Worm (Caenorhabditis elegans) whole organism, early embryonic: ENCODE measurements around the gene F55C5.17.
A peak's percentile ranks its signal among the peaks of the same experiment; 100 is the strongest.

Experiments used
- B0310.2 ChIP-seq: sonication (generic microtip); optimal IDR thresholded peaks from 2 replicates; lab custom pipeline; 2016; ENCODE audit warnings: mild to moderate bottlenecking, missing genetic modification characterization, missing compliant biosample characterization
- F13C5.2 ChIP-seq: sonication (generic microtip); optimal IDR thresholded peaks from 2 replicates; lab custom pipeline; 2017; ENCODE audit warnings: mild to moderate bottlenecking, missing genetic modification characterization, inconsistent platforms, missing compliant biosample characterization
- aly-1 ChIP-seq: sonication (generic microtip); optimal IDR thresholded peaks from 2 replicates; lab custom pipeline; 2016; ENCODE audit warnings: missing genetic modification characterization, missing compliant biosample characterization
- ama-1 ChIP-seq: fragments of 150-350 bp; optimal IDR thresholded peaks from 2 replicates; lab custom pipeline; 2014
- ceh-13 ChIP-seq: fragments of 200-800 bp; sonication (Bioruptor generic); optimal IDR thresholded peaks from 2 replicates; lab custom pipeline; 2018; ENCODE audit warnings: mild to moderate bottlenecking, missing genetic modification characterization, missing compliant biosample characterization
- ceh-36 ChIP-seq: sonication (generic microtip); optimal IDR thresholded peaks from 2 replicates; lab custom pipeline; 2016; ENCODE audit warnings: missing genetic modification characterization, inconsistent platforms, missing compliant biosample characterization
- ets-7 ChIP-seq: sonication (generic microtip); optimal IDR thresholded peaks from 2 replicates; lab custom pipeline; 2016; ENCODE audit warnings: missing genotype, missing genetic modification characterization, missing compliant biosample characterization
- flt-1 ChIP-seq: fragments of 200-800 bp; sonication (Bioruptor generic); IDR thresholded peaks from 2 replicates; pipeline ENCODE4 v1.3.6; 2022; ENCODE audit warnings: missing genetic modification characterization, missing compliant biosample characterization
- hmbx-1 ChIP-seq: sonication (generic microtip); optimal IDR thresholded peaks from 2 replicates; lab custom pipeline; 2016; ENCODE audit warnings: mild to moderate bottlenecking, missing genetic modification characterization, missing compliant biosample characterization
- hmg-4 ChIP-seq: fragments of 200-800 bp; sonication (Bioruptor generic); optimal IDR thresholded peaks from 2 replicates; lab custom pipeline; 2018; ENCODE audit warnings: mild to moderate bottlenecking, missing genetic modification characterization, missing compliant biosample characterization
- hnd-1 ChIP-seq: sonication (generic microtip); optimal IDR thresholded peaks from 2 replicates; lab custom pipeline; 2016; ENCODE audit warnings: missing genetic modification characterization, missing compliant biosample characterization
- pes-1 ChIP-seq: fragments of 200-800 bp; sonication (Bioruptor generic); IDR thresholded peaks from 2 replicates; pipeline ENCODE4 v1.3.6; 2022; ENCODE audit warnings: missing genetic modification reagents, missing genetic modification characterization, missing compliant biosample characterization
- scrt-1 ChIP-seq: fragments of 200-800 bp; sonication (Bioruptor generic); IDR thresholded peaks from 2 replicates; pipeline ENCODE4 v1.3.6; 2022; ENCODE audit warnings: missing genetic modification characterization, missing compliant biosample characterization
- sea-1 ChIP-seq: fragments of 200-800 bp; sonication (Bioruptor generic); conservative IDR thresholded peaks from 2 replicates; pipeline ENCODE4 v1.3.6; 2022; ENCODE audit warnings: missing genetic modification characterization, missing compliant biosample characterization
- tbx-11 ChIP-seq: fragments of 200-800 bp; sonication (Bioruptor generic); IDR thresholded peaks from 2 replicates; pipeline ENCODE4 v1.3.6; 2022; ENCODE audit warnings: missing genetic modification characterization, missing compliant biosample characterization
- tbx-37 ChIP-seq: fragments of 200-800 bp; sonication (Bioruptor generic); conservative IDR thresholded peaks from 2 replicates; pipeline ENCODE4 v1.3.6; 2022; ENCODE audit warnings: missing genetic modification reagents, missing genetic modification characterization, missing compliant biosample characterization
- tra-4 ChIP-seq: sonication (generic microtip); optimal IDR thresholded peaks from 2 replicates; lab custom pipeline; 2017; ENCODE audit warnings: missing genetic modification characterization, missing compliant biosample characterization

The F55C5.17 gene

ce11 chrV:12334387-12334786 lies 32.0 kb downstream of the F55C5.17 start:
- TF ChIP-seq tbx-37 (GFP tag; lab: Robert Waterston, UW), result no peak
- no peak for TF ChIP-seq scrt-1

ce11 chrV:12337894-12338293 lies 35.6 kb downstream of the F55C5.17 start, which contains the start of gene twk-13:
Gene twk-13, minus strand, starts transcription at chrV:12337994.
- TF ChIP-seq tra-4 (tag; lab: Kevin White, UChicago) (no peak), F13C5.2 (tag; lab: Kevin White, UChicago) (no peak), B0310.2 (tag; lab: Kevin White, UChicago) (no peak), scrt-1 (no peak), hnd-1 (tag; lab: Kevin White, UChicago) (no peak), ama-1 (lab: Kevin White, UChicago) (no peak), tbx-37 (GFP tag; lab: Robert Waterston, UW) (no peak), ceh-36 (tag; lab: Kevin White, UChicago) (no peak), hmbx-1 (tag; lab: Kevin White, UChicago) (no peak), tbx-11 (GFP tag; lab: Robert Waterston, UW) (no peak), sea-1 (GFP tag; lab: Robert Waterston, UW) (no peak), flt-1 (no peak), pes-1 (GFP tag; lab: Robert Waterston, UW) (no peak)

DNA sequence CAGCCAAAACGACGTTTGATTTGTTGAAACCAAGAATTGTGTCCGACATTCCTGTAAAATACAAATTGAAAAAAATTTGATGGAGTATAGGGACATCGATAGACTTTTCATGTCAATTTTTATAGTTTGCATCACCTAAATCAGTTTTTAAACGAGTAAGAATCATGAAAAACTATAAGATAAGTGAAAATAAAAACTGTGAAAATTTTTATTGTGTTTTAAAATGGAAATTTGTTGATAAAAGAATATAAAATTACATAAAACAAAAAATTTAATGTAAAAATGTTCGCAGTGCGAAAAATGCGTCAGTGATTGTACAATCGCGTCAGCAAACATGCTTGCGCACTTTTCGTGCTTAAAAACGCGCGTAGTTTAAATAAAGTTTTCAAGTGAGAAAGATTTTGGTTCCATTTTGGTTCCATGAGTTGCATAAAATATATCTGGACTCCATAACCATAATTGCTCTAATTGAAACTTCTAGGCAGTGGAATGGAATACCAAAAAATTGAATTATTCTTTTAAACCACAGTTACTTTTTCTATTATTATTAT lies 41.2 kb downstream of the F55C5.17 start, which contains the start of gene tomm-20:
Gene tomm-20 (minus strand): TSS at position 51 of the 551 bp plus-strand sequence.
- TF ChIP-seq tbx-11 (GFP tag; lab: Robert Waterston, UW), result peak; percentile 76
- peak; percentile 91 for TF ChIP-seq F13C5.2 (tag; lab: Kevin White, UChicago)
- peak; percentile 60; the same call in 1 of the 2 replicates for TF ChIP-seq pes-1 (GFP tag; lab: Robert Waterston, UW)
- peak; percentile 2 for TF ChIP-seq hmbx-1 (tag; lab: Kevin White, UChicago)
- TF ChIP-seq ceh-36 (tag; lab: Kevin White, UChicago), result peak; percentile 36
- TF ChIP-seq hnd-1 (tag; lab: Kevin White, UChicago), result peak; percentile 29
- TF ChIP-seq flt-1, result peak; percentile 65; the same call in 1 of the 2 replicates
- peak; percentile 50; the same call in 1 of the 2 replicates for TF ChIP-seq tbx-37 (GFP tag; lab: Robert Waterston, UW)
- TF ChIP-seq ceh-13, result peak; percentile 2
- TF ChIP-seq ama-1 (lab: Kevin White, UChicago), result no peak
- TF ChIP-seq aly-1 (tag; lab: Kevin White, UChicago), result no peak
- peak; percentile 72 for TF ChIP-seq scrt-1
- TF ChIP-seq tra-4 (tag; lab: Kevin White, UChicago), result no peak

ce11 chrV:12344845-12345244 lies 42.5 kb downstream of the F55C5.17 start, which contains the start of gene F23H12.3:
Gene F23H12.3, plus strand, starts transcription at chrV:12345145.
- TF ChIP-seq hmbx-1 (tag; lab: Kevin White, UChicago) (no peak), ceh-36 (tag; lab: Kevin White, UChicago) (no peak), hnd-1 (tag; lab: Kevin White, UChicago) (no peak), pes-1 (GFP tag; lab: Robert Waterston, UW) (no peak), ceh-13 (no peak), hmg-4 (no peak), ama-1 (lab: Kevin White, UChicago) (no peak), F13C5.2 (tag; lab: Kevin White, UChicago) (no peak), tbx-37 (GFP tag; lab: Robert Waterston, UW) (no peak), tbx-11 (GFP tag; lab: Robert Waterston, UW) (no peak), scrt-1 (no peak), B0310.2 (tag; lab: Kevin White, UChicago) (no peak), sea-1 (GFP tag; lab: Robert Waterston, UW) (no peak), tra-4 (tag; lab: Kevin White, UChicago) (no peak)

DNA sequence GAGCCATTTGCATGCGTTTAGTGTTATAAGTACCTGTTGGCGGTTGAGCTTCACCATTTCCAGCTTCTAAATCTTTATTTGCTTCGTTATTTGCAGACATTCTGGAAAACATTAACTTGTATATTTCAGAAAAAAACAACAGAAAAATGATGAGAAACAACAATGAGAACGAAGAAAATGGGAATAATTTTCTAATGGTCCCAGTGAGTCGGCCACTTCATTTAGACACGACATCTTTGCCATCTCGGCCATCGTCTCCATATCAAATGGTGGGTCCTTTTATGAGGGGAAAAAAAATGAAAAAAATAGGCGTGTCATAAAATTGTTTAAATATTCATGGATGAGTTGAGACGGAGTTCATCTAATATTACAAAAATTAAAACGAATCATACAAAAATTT lies 43.5 kb downstream of the F55C5.17 start, which contains the start of gene snb-2:
Gene snb-2 (minus strand): TSS at position 101 of the 400 bp plus-strand sequence.
- no peak for TF ChIP-seq tra-4 (tag; lab: Kevin White, UChicago)
- no peak for TF ChIP-seq ceh-36 (tag; lab: Kevin White, UChicago)
- no peak for TF ChIP-seq hnd-1 (tag; lab: Kevin White, UChicago)
- TF ChIP-seq pes-1 (GFP tag; lab: Robert Waterston, UW), result no peak
- no peak for TF ChIP-seq scrt-1
- TF ChIP-seq sea-1 (GFP tag; lab: Robert Waterston, UW), result no peak
- TF ChIP-seq tbx-37 (GFP tag; lab: Robert Waterston, UW), result no peak
- TF ChIP-seq F13C5.2 (tag; lab: Kevin White, UChicago), result no peak
- no peak for TF ChIP-seq B0310.2 (tag; lab: Kevin White, UChicago)

ce11 chrV:12347854-12348253 lies 45.5 kb downstream of the F55C5.17 start:
- TF ChIP-seq F13C5.2 (tag; lab: Kevin White, UChicago), result no peak
- no peak for TF ChIP-seq aly-1 (tag; lab: Kevin White, UChicago)
- no peak for TF ChIP-seq flt-1
- no peak for TF ChIP-seq hmg-4
- TF ChIP-seq ceh-36 (tag; lab: Kevin White, UChicago), result no peak
- TF ChIP-seq tra-4 (tag; lab: Kevin White, UChicago), result no peak
- TF ChIP-seq B0310.2 (tag; lab: Kevin White, UChicago), result no peak
- no peak for TF ChIP-seq scrt-1
- no peak for TF ChIP-seq ets-7 (tag; lab: Kevin White, UChicago)
- no peak for TF ChIP-seq tbx-11 (GFP tag; lab: Robert Waterston, UW)
- TF ChIP-seq hnd-1 (tag; lab: Kevin White, UChicago), result no peak
- TF ChIP-seq tbx-37 (GFP tag; lab: Robert Waterston, UW), result no peak
- no peak for TF ChIP-seq hmbx-1 (tag; lab: Kevin White, UChicago)
- TF ChIP-seq ama-1 (lab: Kevin White, UChicago), result no peak
- TF ChIP-seq pes-1 (GFP tag; lab: Robert Waterston, UW), result no peak
- no peak for TF ChIP-seq sea-1 (GFP tag; lab: Robert Waterston, UW)
- no peak for TF ChIP-seq ceh-13

DNA sequence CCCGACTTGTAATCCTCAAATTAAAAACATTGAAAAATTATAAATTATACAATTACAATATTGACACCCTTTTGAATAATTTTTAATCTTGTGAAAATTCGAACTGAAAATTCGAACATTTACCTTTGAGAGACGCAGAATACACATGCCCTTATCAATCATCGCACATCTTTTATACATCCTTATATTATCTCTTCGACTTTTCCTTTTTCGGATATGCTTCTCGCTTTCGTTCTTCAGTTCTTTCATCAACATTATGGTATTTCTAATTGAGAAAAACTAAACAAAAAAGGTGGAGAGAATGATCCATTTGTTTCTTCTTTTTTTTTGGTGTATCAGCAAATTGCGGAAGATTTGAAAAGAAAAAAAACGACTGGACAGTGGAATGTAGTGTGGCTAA lies 47.0 kb downstream of the F55C5.17 start:
- TF ChIP-seq ceh-36 (tag; lab: Kevin White, UChicago) (no peak), ceh-13 (no peak), B0310.2 (tag; lab: Kevin White, UChicago) (no peak), tra-4 (tag; lab: Kevin White, UChicago) (no peak), hmg-4 (no peak), aly-1 (tag; lab: Kevin White, UChicago) (no peak), tbx-37 (GFP tag; lab: Robert Waterston, UW) (no peak), hnd-1 (tag; lab: Kevin White, UChicago) (no peak), tbx-11 (GFP tag; lab: Robert Waterston, UW) (no peak), ama-1 (lab: Kevin White, UChicago) (no peak), scrt-1 (no peak), sea-1 (GFP tag; lab: Robert Waterston, UW) (no peak), pes-1 (GFP tag; lab: Robert Waterston, UW) (no peak), flt-1 (no peak), F13C5.2 (tag; lab: Kevin White, UChicago) (no peak), ets-7 (tag; lab: Kevin White, UChicago) (no peak)
